Fruit fly (Drosophila melanogaster): ENCODE data around the gene VhaPPA1-1.

The VhaPPA1-1 gene

DNA sequence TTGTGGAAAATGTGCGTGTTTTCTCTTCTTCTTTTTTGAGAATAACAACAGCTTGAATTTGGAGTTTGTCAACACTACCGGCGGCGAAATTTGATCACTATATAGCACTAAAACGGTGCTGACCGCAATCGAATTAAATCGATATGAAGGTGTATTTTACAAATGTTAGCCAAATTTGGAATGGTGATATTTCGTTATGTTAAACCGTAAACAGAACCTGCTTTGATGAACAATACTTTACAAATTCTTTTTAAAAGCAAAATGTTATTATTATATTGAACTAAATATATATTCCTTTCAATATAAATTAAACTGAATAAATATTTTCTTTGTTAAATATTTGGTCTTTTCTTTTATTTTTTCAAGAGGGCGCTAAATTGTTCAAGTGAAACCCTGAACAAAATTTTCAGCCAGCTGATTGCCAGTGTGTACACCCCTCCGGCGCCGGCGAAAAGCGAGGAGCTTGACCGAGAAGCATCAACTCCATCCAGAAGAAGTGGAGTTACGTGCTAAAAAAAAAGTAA is 17.8 kb downstream of the VhaPPA1-1 start, which contains the start of the genes Rrp6, CG33331 and CG33332:
TSS of gene Rrp6 (minus strand) at position 236 of the 524 bp plus-strand sequence.
TSS of gene CG33331 (plus strand) at position 446 of the 524 bp plus-strand sequence.
TSS of gene CG33332 (plus strand) at position 446 of the 524 bp plus-strand sequence.
- no peak for TF ChIP-seq CG8478 (optimal IDR thresholded peaks at IDR 0.05)

dm6 chr3R:14880861-14881260 is 23.0 kb downstream of the VhaPPA1-1 start:
- TF ChIP-seq pan (optimal IDR thresholded peaks at IDR 0.05) (no peak), EcR (GFP tag; optimal IDR thresholded peaks at IDR 0.05) (no peak), Dll (optimal IDR thresholded peaks at IDR 0.05) (no peak), CG8478 (optimal IDR thresholded peaks at IDR 0.05) (no peak), psq (optimal IDR thresholded peaks at IDR 0.05) (no peak), usp (GFP tag; optimal IDR thresholded peaks at IDR 0.05) (no peak)

DNA sequence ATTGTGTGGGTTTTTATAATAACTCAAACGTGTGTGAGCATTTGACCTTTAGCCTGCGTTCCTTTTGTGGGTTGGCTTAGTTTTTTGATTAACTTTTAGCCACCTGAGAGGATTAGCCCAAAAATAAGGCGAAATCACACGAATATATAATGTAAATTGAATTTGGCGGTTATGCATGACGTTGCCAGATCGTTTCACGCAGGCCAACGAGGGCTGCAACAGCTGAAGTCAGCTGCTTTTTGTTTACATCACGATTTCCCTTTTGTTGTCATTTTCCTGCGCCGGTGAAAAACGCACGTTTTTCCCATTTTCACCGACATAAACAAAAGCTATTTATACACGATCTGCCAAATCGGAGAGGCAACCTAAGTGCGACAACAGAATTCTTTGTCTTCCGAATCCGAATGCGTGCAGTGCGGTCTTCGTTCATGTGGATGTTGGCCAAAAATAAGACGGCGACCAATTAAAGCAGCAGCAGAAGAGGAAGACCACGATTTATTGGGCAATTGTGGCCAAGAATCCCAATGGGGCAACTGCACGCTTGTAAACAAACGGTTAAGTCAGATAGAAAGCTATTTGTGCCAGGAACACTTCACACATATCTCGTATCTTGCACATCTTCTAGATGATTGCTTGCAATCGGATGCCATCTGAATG is 24.5 kb downstream of the VhaPPA1-1 start, which contains the start of gene CG3631:
TSS of gene CG3631 (plus strand) at position 251 of the 657 bp plus-strand sequence.
- TF ChIP-seq Dll (optimal IDR thresholded peaks at IDR 0.05): no peak
- no peak for TF ChIP-seq pan (optimal IDR thresholded peaks at IDR 0.05)
- no peak for TF ChIP-seq EcR (GFP tag; optimal IDR thresholded peaks at IDR 0.05)
- TF ChIP-seq psq (optimal IDR thresholded peaks at IDR 0.05): no peak

DNA sequence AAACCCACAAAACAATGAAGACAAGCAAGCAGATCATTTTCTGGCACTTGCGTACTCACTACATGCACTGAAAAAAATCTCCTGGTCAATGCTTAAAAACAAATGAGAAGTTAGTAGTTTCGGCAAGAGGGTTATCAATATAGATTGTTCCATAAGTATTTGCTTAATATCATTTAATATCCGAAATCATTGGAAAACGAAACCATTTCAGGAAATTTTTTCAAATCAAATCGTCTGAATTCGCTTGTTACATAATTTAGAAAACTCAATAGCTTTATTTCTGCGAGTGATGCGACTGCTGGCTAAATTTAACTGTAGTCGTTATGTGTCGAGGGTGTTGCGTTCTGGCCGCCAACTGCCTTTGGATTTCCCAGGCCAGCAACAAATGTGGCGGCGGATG is 25.7 kb downstream of the VhaPPA1-1 start:
- no peak for TF ChIP-seq psq (optimal IDR thresholded peaks at IDR 0.05)
- TF ChIP-seq EcR (GFP tag; optimal IDR thresholded peaks at IDR 0.05): no peak
- no peak for TF ChIP-seq CG8478 (optimal IDR thresholded peaks at IDR 0.05)
- no peak for TF ChIP-seq Dll (optimal IDR thresholded peaks at IDR 0.05)
- TF ChIP-seq usp (GFP tag; optimal IDR thresholded peaks at IDR 0.05): no peak
- TF ChIP-seq pan (optimal IDR thresholded peaks at IDR 0.05): no peak

dm6 chr3R:14875965-14876331 is 27.9 kb downstream of the VhaPPA1-1 start:
- no peak for TF ChIP-seq pan (optimal IDR thresholded peaks at IDR 0.05)
- no peak for TF ChIP-seq Dll (optimal IDR thresholded peaks at IDR 0.05)
- no peak for TF ChIP-seq CG8478 (optimal IDR thresholded peaks at IDR 0.05)
- no peak for TF ChIP-seq psq (optimal IDR thresholded peaks at IDR 0.05)
- no peak for TF ChIP-seq usp (GFP tag; optimal IDR thresholded peaks at IDR 0.05)
- no peak for TF ChIP-seq EcR (GFP tag; optimal IDR thresholded peaks at IDR 0.05)

DNA sequence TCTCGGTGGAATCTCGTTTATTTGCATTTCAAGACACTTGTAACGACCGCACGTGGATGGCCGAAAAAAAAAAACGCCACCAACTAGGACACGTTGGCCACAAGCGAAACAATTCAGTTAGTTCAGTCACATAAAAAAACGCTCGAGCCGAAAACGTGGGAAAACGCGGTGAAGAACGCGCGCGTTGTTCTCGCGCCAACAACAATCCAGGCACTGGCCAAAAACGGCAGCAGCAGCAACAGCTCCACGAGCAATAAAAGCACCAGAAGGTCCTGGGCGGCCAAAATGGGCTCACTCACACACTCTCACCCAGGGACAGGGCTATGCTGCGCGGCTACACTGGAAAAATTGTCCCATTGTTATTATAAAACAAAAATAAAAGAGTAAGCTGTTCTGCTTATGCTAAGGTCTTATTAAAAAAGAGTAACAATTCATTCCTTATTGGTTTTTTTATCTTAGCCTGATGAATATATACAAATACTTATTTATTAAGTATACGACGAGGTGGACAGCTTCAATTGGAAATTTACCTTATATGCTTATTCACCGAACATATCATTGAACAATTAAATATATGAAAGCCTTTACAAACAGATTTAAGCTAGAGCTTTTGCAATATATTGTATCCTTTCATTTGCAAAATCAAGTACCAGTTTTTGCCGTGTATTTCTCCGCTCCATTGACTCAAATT is 28.4 kb downstream of the VhaPPA1-1 start, which contains the start of gene btsz:
TSS of gene btsz (minus strand) at position 215 of the 691 bp plus-strand sequence.
- TF ChIP-seq pan (optimal IDR thresholded peaks at IDR 0.05): no peak
- no peak for TF ChIP-seq psq (optimal IDR thresholded peaks at IDR 0.05)
- no peak for TF ChIP-seq CG8478 (optimal IDR thresholded peaks at IDR 0.05)
- TF ChIP-seq EcR (GFP tag; optimal IDR thresholded peaks at IDR 0.05): no peak
- no peak for TF ChIP-seq Dll (optimal IDR thresholded peaks at IDR 0.05)
- no peak for TF ChIP-seq usp (GFP tag; optimal IDR thresholded peaks at IDR 0.05)

DNA sequence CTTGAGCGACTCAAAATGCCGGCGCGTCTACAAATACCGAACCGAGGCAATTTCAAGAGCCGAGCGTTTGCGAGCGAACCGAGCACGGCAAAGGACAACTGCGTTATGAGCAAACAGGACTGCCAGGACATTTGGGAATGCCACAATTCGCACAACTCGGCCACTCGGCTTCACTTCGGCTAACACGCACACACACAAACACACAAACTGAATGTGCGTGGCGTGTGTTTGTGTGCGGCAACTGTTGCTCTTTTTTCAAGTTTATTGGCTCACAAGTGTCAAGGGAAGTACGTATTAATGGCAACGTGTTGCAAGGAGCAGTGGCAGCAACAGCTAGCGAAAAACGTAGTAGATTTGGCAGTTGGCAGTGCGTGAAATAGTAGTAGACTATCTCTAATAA is 30.5 kb downstream of the VhaPPA1-1 start:
- TF ChIP-seq psq (optimal IDR thresholded peaks at IDR 0.05): no peak
- TF ChIP-seq usp (GFP tag; optimal IDR thresholded peaks at IDR 0.05): no peak
- TF ChIP-seq pan (optimal IDR thresholded peaks at IDR 0.05): no peak
- TF ChIP-seq CG8478 (optimal IDR thresholded peaks at IDR 0.05): no peak
- no peak for TF ChIP-seq EcR (GFP tag; optimal IDR thresholded peaks at IDR 0.05)
- TF ChIP-seq Dll (optimal IDR thresholded peaks at IDR 0.05): no peak

DNA sequence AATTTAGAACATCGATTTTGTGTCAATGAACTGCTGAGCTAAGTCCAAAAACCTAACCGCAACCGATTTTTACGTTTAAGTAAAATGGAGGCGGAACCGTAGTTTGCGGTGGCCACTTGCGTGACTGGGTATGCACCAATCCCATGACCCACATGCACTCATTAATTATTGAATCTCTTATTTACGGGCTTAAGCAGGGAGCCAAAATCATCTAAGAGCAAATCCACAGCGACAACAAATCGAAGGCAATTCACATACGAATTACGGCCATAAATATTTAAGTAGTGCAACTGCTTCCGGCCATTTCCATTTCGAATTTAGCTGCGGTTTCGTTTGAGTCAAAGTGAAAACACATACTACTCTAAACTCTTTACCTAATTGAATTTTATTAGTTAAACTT is 39.0 kb downstream of the VhaPPA1-1 start:
- TF ChIP-seq Dll (optimal IDR thresholded peaks at IDR 0.05) (no peak), EcR (GFP tag; optimal IDR thresholded peaks at IDR 0.05) (no peak), CG8478 (optimal IDR thresholded peaks at IDR 0.05) (no peak), pan (optimal IDR thresholded peaks at IDR 0.05) (no peak), psq (optimal IDR thresholded peaks at IDR 0.05) (no peak), usp (GFP tag; optimal IDR thresholded peaks at IDR 0.05) (no peak)

dm6 chr3R:14853767-14854191 is 50.1 kb downstream of the VhaPPA1-1 start:
- TF ChIP-seq psq (optimal IDR thresholded peaks at IDR 0.05) (no peak), Dll (optimal IDR thresholded peaks at IDR 0.05) (peak; percentile 56), pan (optimal IDR thresholded peaks at IDR 0.05) (no peak)

DNA sequence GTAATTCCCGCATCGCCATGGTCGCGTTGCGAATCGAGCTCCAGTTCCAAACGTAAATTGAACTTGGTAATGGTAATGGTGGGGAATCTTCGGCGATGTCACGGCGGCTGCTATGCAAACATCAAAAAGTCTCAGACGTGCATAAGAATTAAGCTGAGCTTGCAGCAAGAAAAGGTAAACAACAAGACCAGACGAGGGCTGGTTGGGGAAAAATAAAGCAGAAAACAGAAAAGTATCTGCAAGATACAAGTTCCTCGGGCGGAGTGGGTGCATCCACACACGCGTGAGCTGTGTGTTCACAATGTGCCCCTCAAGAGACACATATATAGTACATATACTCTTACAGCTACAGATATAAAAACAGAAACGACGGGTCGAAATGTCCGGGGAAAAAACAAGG is 51.3 kb downstream of the VhaPPA1-1 start:
- TF ChIP-seq Dll (optimal IDR thresholded peaks at IDR 0.05): no peak
